Worm (Caenorhabditis elegans): Measurements from ENCODE around the gene sre-10.

- no peak for TF ChIP-seq him-1 (tag; optimal IDR thresholded peaks at IDR 0.05)
- TF ChIP-seq W03F9.2 (tag; optimal IDR thresholded peaks at IDR 0.05) = no peak
- no peak for TF ChIP-seq dao-5 (tag; optimal IDR thresholded peaks at IDR 0.05)
These were observed 31.9 kb downstream of the sre-10 start, which contains the start of gene srh-83 for ce11 chrV:7164210-7164609.

All from whole organism, L4/young adult.